Worm (Caenorhabditis elegans): ENCODE results near the gene hda-5.

hda-5 gene

DNA sequence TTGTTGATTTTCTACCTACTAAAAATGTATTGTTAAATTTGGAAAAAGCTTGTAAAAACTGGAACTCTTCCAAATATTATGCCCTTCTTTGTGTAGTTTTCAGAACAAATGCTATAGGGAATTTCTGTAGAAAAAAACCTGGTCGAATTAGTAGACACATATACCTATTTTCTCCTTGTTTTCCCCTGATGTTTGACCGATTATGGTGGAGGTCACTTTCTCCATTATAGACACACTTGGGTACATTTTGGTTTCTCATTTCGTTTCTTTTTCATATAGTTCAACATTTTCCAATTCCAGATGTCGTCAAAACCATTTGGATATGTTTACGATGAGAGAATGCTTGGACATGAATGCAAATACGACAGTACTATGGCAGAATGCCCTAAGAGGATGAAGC, at the start of gene hda-5:
TSS of gene hda-5 (plus strand) at position 301 of the 400 bp plus-strand sequence.
- TF ChIP-seq T26A5.8 (tag; optimal IDR thresholded peaks at IDR 0.05) = no peak
- TF ChIP-seq gei-17 (GFP tag; optimal IDR thresholded peaks at IDR 0.05) = no peak
- TF ChIP-seq sptf-2 (GFP tag; optimal IDR thresholded peaks at IDR 0.05) = no peak
- no peak for TF ChIP-seq egrh-3 (GFP tag; IDR thresholded peaks at IDR 0.05)
- no peak for TF ChIP-seq ceh-27 (GFP tag; optimal IDR thresholded peaks at IDR 0.05)
- no peak for TF ChIP-seq pbrm-1 (GFP tag; IDR thresholded peaks at IDR 0.05)
- no peak for TF ChIP-seq Y53G8AR.9 (GFP tag; conservative IDR thresholded peaks at IDR 0.05)
- no peak for TF ChIP-seq chd-7 (tag; optimal IDR thresholded peaks at IDR 0.05)
- TF ChIP-seq nhr-120 (GFP tag; IDR thresholded peaks at IDR 0.05) = no peak
- TF ChIP-seq mel-28 (tag; optimal IDR thresholded peaks at IDR 0.05; ENCODE audit: borderline replicate concordance) = no peak
- TF ChIP-seq ztf-25 (GFP tag; IDR thresholded peaks at IDR 0.05) = no peak
- no peak for TF ChIP-seq egl-18 (GFP tag; IDR thresholded peaks at IDR 0.05)
- no peak for TF ChIP-seq ztf-6 (GFP tag; IDR thresholded peaks at IDR 0.05)
- no peak for TF ChIP-seq ceh-58 (GFP tag; IDR thresholded peaks at IDR 0.05)
- no peak for TF ChIP-seq madf-6 (GFP tag; IDR thresholded peaks at IDR 0.05)
- no peak for TF ChIP-seq unc-130 (GFP tag; optimal IDR thresholded peaks at IDR 0.05)
- no peak for TF ChIP-seq cebp-2 (GFP tag; IDR thresholded peaks at IDR 0.05)
- TF ChIP-seq sdz-38 (tag; optimal IDR thresholded peaks at IDR 0.05) = no peak
- TF ChIP-seq bed-2 (GFP tag; IDR thresholded peaks at IDR 0.05) = no peak

- TF ChIP-seq lin-35 (GFP tag; optimal IDR thresholded peaks at IDR 0.05) (peak in 1 of 3 experiments; percentile 66), dox-1 (GFP tag; IDR thresholded peaks at IDR 0.05) (peak; percentile 84), ZK185.1 (tag; optimal IDR thresholded peaks at IDR 0.05; ENCODE audit: poor library complexity, severe bottlenecking) (peak; percentile 40), Y67H2A.10 (GFP tag; conservative IDR thresholded peaks at IDR 0.05) (no peak), fkh-3 (tag; optimal IDR thresholded peaks at IDR 0.05) (no peak), nhr-80 (tag; optimal IDR thresholded peaks at IDR 0.05) (peak; percentile 83), lin-54 (GFP tag; optimal IDR thresholded peaks at IDR 0.05) (peak; percentile 26), gei-17 (GFP tag; optimal IDR thresholded peaks at IDR 0.05) (peak; percentile 65), unc-130 (GFP tag; optimal IDR thresholded peaks at IDR 0.05) (no peak), pha-4 (tag; optimal IDR thresholded peaks at IDR 0.05) (no peak), chd-7 (tag; optimal IDR thresholded peaks at IDR 0.05) (peak; percentile 74), die-1 (tag; optimal IDR thresholded peaks at IDR 0.05) (peak; percentile 60), dpff-1 (tag; optimal IDR thresholded peaks at IDR 0.05) (peak; percentile 50), efl-1 (GFP tag; optimal IDR thresholded peaks at IDR 0.05) (peak; percentile 17), atf-7 (tag; optimal IDR thresholded peaks at IDR 0.05) (peak; percentile 75), C06A6.2 (GFP tag; conservative IDR thresholded peaks at IDR 0.05) (peak; percentile 55; the same call in 1 of the 2 replicates), snpc-4 (GFP tag; optimal IDR thresholded peaks at IDR 0.05) (no peak), snpc-4 (tag; optimal IDR thresholded peaks at IDR 0.05) (peak in 3 of 4 experiments; percentile 51 to 74 (median 59)), B0336.3 (GFP tag; IDR thresholded peaks at IDR 0.05) (peak; percentile 91), egrh-3 (GFP tag; IDR thresholded peaks at IDR 0.05) (peak; percentile 89), lin-26 (GFP tag; IDR thresholded peaks at IDR 0.05) (0 out of 2 replicates have a peak, but pooled peaks have one; percentile 61), mcd-1 (GFP tag; IDR thresholded peaks at IDR 0.05) (peak; percentile 73), tlf-1 (GFP tag; optimal IDR thresholded peaks at IDR 0.05) (peak; percentile 22), attf-5 (GFP tag; optimal IDR thresholded peaks at IDR 0.05) (peak; percentile 89), T07F8.4 (tag; optimal IDR thresholded peaks at IDR 0.05) (peak; percentile 41), K11D2.4 (GFP tag; IDR thresholded peaks at IDR 0.05) (peak; percentile 73), nhr-90 (tag; optimal IDR thresholded peaks at IDR 0.05) (peak; percentile 63), ztf-18 (tag; optimal IDR thresholded peaks at IDR 0.05) (peak; percentile 66), him-1 (tag; optimal IDR thresholded peaks at IDR 0.05) (no peak), attf-6 (GFP tag; IDR thresholded peaks at IDR 0.05) (no peak), lir-1 (GFP tag; conservative IDR thresholded peaks at IDR 0.05) (peak; percentile 66), madf-10 (tag; optimal IDR thresholded peaks at IDR 0.05) (peak; percentile 81), K12H6.12 (tag; optimal IDR thresholded peaks at IDR 0.05) (peak; percentile 87)
Observed at ce11 chrII:11749490-11750172, 49.2 kb upstream of the hda-5 start.
